Fruit fly (Drosophila melanogaster) whole organism, embryonic: ENCODE data around the gene CG6951.
A peak's percentile ranks its signal among the peaks of the same experiment; 100 is the strongest.

ENCODE experiments used
- Bgb ChIP-seq: fragments of 200-800 bp; sonication (Bioruptor generic); IDR thresholded peaks from 2 replicates; pipeline ENCODE4 v1.3.6; 2022; ENCODE audit warnings: missing biosample characterization, missing genetic modification characterization; ENCODE audit not compliant: partially characterized antibody
- CG11093 ChIP-seq: fragments of 200-800 bp; sonication (Bioruptor generic); IDR thresholded peaks from 3 replicates; pipeline ENCODE4 v1.3.6; 2022; ENCODE audit warnings: missing biosample characterization, missing genetic modification characterization
- CG11695 ChIP-seq: fragments of 200-800 bp; sonication (Bioruptor generic); IDR thresholded peaks from 3 replicates; pipeline ENCODE4 v1.3.6; 2022; ENCODE audit warnings: missing biosample characterization, missing genetic modification characterization
- CG12299 ChIP-seq: fragments of 200-800 bp; sonication (Bioruptor generic); optimal IDR thresholded peaks from 2 replicates; lab custom pipeline; 2018; ENCODE audit warnings: missing biosample characterization, mild to moderate bottlenecking, missing genetic modification characterization
- CG12391 ChIP-seq: fragments of 200-800 bp; sonication (Bioruptor generic); optimal IDR thresholded peaks from 3 replicates; lab custom pipeline; 2018; ENCODE audit warnings: missing biosample characterization, mild to moderate bottlenecking, missing genetic modification characterization, moderate library complexity
- CG12659 ChIP-seq: fragments of 200-800 bp; sonication (Bioruptor generic); optimal IDR thresholded peaks from 3 replicates; lab custom pipeline; 2017; ENCODE audit warnings: mild to moderate bottlenecking, missing biosample characterization, missing genetic modification reagents, missing genetic modification characterization
- CG13287 ChIP-seq: fragments of 200-800 bp; sonication (Bioruptor generic); IDR thresholded peaks from 2 replicates; pipeline ENCODE4 v1.3.6; 2022; ENCODE audit warnings: missing biosample characterization, missing genetic modification characterization; ENCODE audit not compliant: partially characterized antibody
- CG14710 ChIP-seq: fragments of 200-800 bp; sonication (Bioruptor generic); optimal IDR thresholded peaks from 3 replicates; lab custom pipeline; 2019; ENCODE audit warnings: missing biosample characterization, mild to moderate bottlenecking, missing genetic modification characterization, moderate library complexity
- CG1602 ChIP-seq: fragments of 200-800 bp; sonication (Bioruptor generic); optimal IDR thresholded peaks from 3 replicates; lab custom pipeline; 2016; ENCODE audit warnings: missing biosample characterization, missing genetic modification characterization
- CG1647 ChIP-seq: fragments of 200-800 bp; sonication (Bioruptor generic); optimal IDR thresholded peaks from 3 replicates; lab custom pipeline; 2016; ENCODE audit warnings: missing biosample characterization, missing genetic modification characterization
- CG17912 ChIP-seq: fragments of 200-800 bp; sonication (Bioruptor generic); optimal IDR thresholded peaks from 2 replicates; lab custom pipeline; 2018; ENCODE audit warnings: missing biosample characterization, mild to moderate bottlenecking, missing genetic modification characterization
- CG1832 ChIP-seq: fragments of 200-800 bp; sonication (Bioruptor generic); optimal IDR thresholded peaks from 2 replicates; lab custom pipeline; 2017; ENCODE audit warnings: missing biosample characterization, mild to moderate bottlenecking, missing genetic modification characterization, inconsistent platforms
- CG30431 ChIP-seq: fragments of 200-800 bp; sonication (Bioruptor generic); optimal IDR thresholded peaks from 2 replicates; lab custom pipeline; 2017; ENCODE audit warnings: missing biosample characterization, missing genetic modification characterization
- CG3995 ChIP-seq: fragments of 200-800 bp; sonication (Bioruptor generic); optimal IDR thresholded peaks from 3 replicates; lab custom pipeline; 2016; ENCODE audit warnings: missing biosample characterization, missing genetic modification characterization
- CG4360 ChIP-seq: fragments of 200-800 bp; sonication (Bioruptor generic); IDR thresholded peaks from 2 replicates; pipeline ENCODE4 v1.3.6; 2022; ENCODE audit warnings: missing biosample characterization, missing genetic modification characterization
- CG5245 ChIP-seq: fragments of 200-800 bp; sonication (Bioruptor generic); optimal IDR thresholded peaks from 3 replicates; lab custom pipeline; 2016; ENCODE audit warnings: missing biosample characterization, missing genetic modification characterization
- CG6654 ChIP-seq: fragments of 200-800 bp; sonication (Bioruptor generic); optimal IDR thresholded peaks from 2 replicates; lab custom pipeline; 2017; ENCODE audit warnings: missing biosample characterization, mild to moderate bottlenecking, missing genetic modification characterization
- CG6854 ChIP-seq: fragments of 200-800 bp; sonication (Bioruptor generic); optimal IDR thresholded peaks from 3 replicates; lab custom pipeline; 2017; ENCODE audit warnings: missing biosample characterization, mild to moderate bottlenecking, missing genetic modification characterization
- CG7745 ChIP-seq: fragments of 200-800 bp; sonication (Bioruptor generic); optimal IDR thresholded peaks from 2 replicates; lab custom pipeline; 2018; ENCODE audit warnings: missing biosample characterization, mild to moderate bottlenecking, missing genetic modification characterization, moderate library complexity
- CG9215 ChIP-seq: fragments of 200-800 bp; sonication (Bioruptor generic); IDR thresholded peaks from 2 replicates; pipeline ENCODE4 v1.3.6; 2022; ENCODE audit warnings: missing biosample characterization, missing genetic modification characterization
- Dfd ChIP-seq, 2 experiments: fragments of >200 bp; optimal IDR thresholded peaks; 2 replicates each; lab custom pipeline; 2017; ENCODE audit warnings: missing biosample characterization in 2 of 2, missing genetic modification characterization in 2 of 2
- Doc3 ChIP-seq: fragments of 200-800 bp; sonication (Bioruptor generic); IDR thresholded peaks from 3 replicates; pipeline ENCODE4 v1.3.6; 2022; ENCODE audit warnings: missing biosample characterization, missing genetic modification characterization; ENCODE audit not compliant: partially characterized antibody
- Fer1 ChIP-seq: fragments of 200-800 bp; sonication (Bioruptor generic); optimal IDR thresholded peaks from 2 replicates; lab custom pipeline; 2017; ENCODE audit warnings: missing biosample characterization, mild to moderate bottlenecking, missing genetic modification characterization
- HLH3B ChIP-seq: fragments of 200-800 bp; sonication (Bioruptor generic); IDR thresholded peaks from 2 replicates; pipeline ENCODE4 v1.3.6; 2022; ENCODE audit warnings: missing biosample characterization, missing genetic modification characterization
- HLH4C ChIP-seq: fragments of 200-800 bp; sonication (Bioruptor generic); IDR thresholded peaks from 3 replicates; pipeline ENCODE4 v1.3.6; 2022; ENCODE audit warnings: missing biosample characterization, missing genetic modification characterization; ENCODE audit not compliant: partially characterized antibody
- HmgD ChIP-seq: fragments of 200-800 bp; sonication (Bioruptor generic); optimal IDR thresholded peaks from 3 replicates; lab custom pipeline; 2016; ENCODE audit warnings: missing biosample characterization, missing genetic modification characterization
- Max ChIP-seq: fragments of 200-800 bp; sonication (Bioruptor generic); optimal IDR thresholded peaks from 2 replicates; lab custom pipeline; 2016; ENCODE audit warnings: missing biosample characterization, mild to moderate bottlenecking, missing genetic modification characterization
- Meics ChIP-seq: fragments of 200-800 bp; sonication (Bioruptor generic); optimal IDR thresholded peaks from 2 replicates; lab custom pipeline; 2017; ENCODE audit warnings: missing biosample characterization, mild to moderate bottlenecking, missing genetic modification characterization
- Poxn ChIP-seq: fragments of 200-800 bp; sonication (Bioruptor generic); IDR thresholded peaks from 2 replicates; pipeline ENCODE4 v1.3.6; 2022; ENCODE audit warnings: missing biosample characterization, missing genetic modification characterization
- Sin3A ChIP-seq: fragments of >200 bp; optimal IDR thresholded peaks from 2 replicates; lab custom pipeline; 2018
- ara ChIP-seq: fragments of 200-800 bp; sonication (Bioruptor generic); IDR thresholded peaks from 2 replicates; pipeline ENCODE4 v1.3.6; 2022; ENCODE audit warnings: missing biosample characterization, missing genetic modification characterization
- bcd ChIP-seq: fragments of 200-800 bp; sonication (Bioruptor generic); optimal IDR thresholded peaks from 2 replicates; lab custom pipeline; 2017; ENCODE audit warnings: missing biosample characterization, mild to moderate bottlenecking, missing genetic modification characterization
- chif ChIP-seq, 2 experiments: fragments of 200-800 bp; sonication (Bioruptor generic); optimal IDR thresholded peaks; 3 replicates each; lab custom pipeline; 2016; ENCODE audit warnings: missing biosample characterization in 2 of 2, missing genetic modification characterization in 2 of 2
- chinmo ChIP-seq: fragments of 200-800 bp; sonication (Bioruptor generic); IDR thresholded peaks from 4 replicates; pipeline ENCODE4 v1.3.6; 2022; ENCODE audit warnings: missing biosample characterization, missing genetic modification characterization; ENCODE audit not compliant: partially characterized antibody
- crp ChIP-seq, 2 experiments: fragments of 200-800 bp; sonication (Bioruptor generic); optimal IDR thresholded peaks; 2 replicates in 1 of 2; 3 replicates in 1 of 2; lab custom pipeline; 2017; ENCODE audit warnings: missing biosample characterization in 2 of 2, missing genetic modification characterization in 2 of 2, mild to moderate bottlenecking in 1 of 2, moderate library complexity in 1 of 2
- cwo ChIP-seq: fragments of 200-800 bp; sonication (Bioruptor generic); optimal IDR thresholded peaks from 3 replicates; lab custom pipeline; 2017; ENCODE audit warnings: missing biosample characterization, missing genetic modification characterization, mild to moderate bottlenecking, moderate library complexity, missing genetic modification reagents
- dm ChIP-seq: fragments of 200-800 bp; sonication (Bioruptor generic); optimal IDR thresholded peaks from 3 replicates; lab custom pipeline; 2016; ENCODE audit warnings: missing biosample characterization, missing genetic modification characterization
- gsb ChIP-seq: fragments of 200-800 bp; sonication (Bioruptor generic); IDR thresholded peaks from 2 replicates; pipeline ENCODE4 v1.3.6; 2022; ENCODE audit warnings: missing biosample characterization, missing genetic modification characterization
- hkb ChIP-seq, 2 experiments: fragments of 200-800 bp in 1 of 2; fragments of >200 bp in 1 of 2; sonication (Bioruptor generic) in 1 of 2; IDR thresholded peaks in 1 of 2; optimal IDR thresholded peaks in 1 of 2; 2 replicates each; pipeline versions ENCODE4 v1.3.6 to Lab custom; 2017 to 2022; ENCODE audit warnings: missing biosample characterization in 1 of 2, missing genetic modification characterization in 1 of 2
- inv ChIP-seq: fragments of 200-800 bp; sonication (Bioruptor generic); IDR thresholded peaks from 2 replicates; pipeline ENCODE4 v1.3.6; 2022; ENCODE audit warnings: missing biosample characterization, missing genetic modification characterization; ENCODE audit not compliant: partially characterized antibody
- oc ChIP-seq: fragments of 200-800 bp; sonication (Bioruptor generic); optimal IDR thresholded peaks from 2 replicates; lab custom pipeline; 2018; ENCODE audit warnings: missing biosample characterization, mild to moderate bottlenecking, missing genetic modification characterization, moderate library complexity
- pfk ChIP-seq: fragments of 200-800 bp; sonication (Bioruptor generic); optimal IDR thresholded peaks from 2 replicates; lab custom pipeline; 2018; ENCODE audit warnings: missing biosample characterization, mild to moderate bottlenecking, missing genetic modification characterization, moderate library complexity
- sens ChIP-seq: fragments of 200-800 bp; sonication (Bioruptor generic); peaks from one replicate; lab custom pipeline; 2016; ENCODE audit warnings: missing biosample characterization, missing genetic modification characterization
- sim ChIP-seq: fragments of 200-800 bp; sonication (Bioruptor generic); IDR thresholded peaks from 2 replicates; pipeline ENCODE4 v1.3.6; 2022; ENCODE audit warnings: missing biosample characterization, missing genetic modification characterization
- tin ChIP-seq: fragments of 200-800 bp; sonication (Bioruptor generic); optimal IDR thresholded peaks from 3 replicates; lab custom pipeline; 2016; ENCODE audit warnings: missing biosample characterization, missing genetic modification characterization
- trh ChIP-seq: fragments of 200-800 bp; sonication (Bioruptor generic); optimal IDR thresholded peaks from 2 replicates; lab custom pipeline; 2016; ENCODE audit warnings: missing biosample characterization, missing genetic modification characterization
- vfl ChIP-seq: fragments of 200-800 bp; sonication (Bioruptor generic); optimal IDR thresholded peaks from 2 replicates; lab custom pipeline; 2016; ENCODE audit warnings: missing biosample characterization, missing genetic modification characterization
- vnd ChIP-seq: fragments of 200-800 bp; sonication (Bioruptor generic); IDR thresholded peaks from 3 replicates; pipeline ENCODE4 v1.3.6; 2022; ENCODE audit warnings: missing biosample characterization, missing genetic modification characterization; ENCODE audit not compliant: partially characterized antibody
- vvl ChIP-seq: fragments of 200-800 bp; sonication (Bioruptor generic); IDR thresholded peaks from 2 replicates; pipeline ENCODE4 v1.3.6; 2022; ENCODE audit warnings: missing biosample characterization, missing genetic modification characterization

The CG6951 gene

DNA sequence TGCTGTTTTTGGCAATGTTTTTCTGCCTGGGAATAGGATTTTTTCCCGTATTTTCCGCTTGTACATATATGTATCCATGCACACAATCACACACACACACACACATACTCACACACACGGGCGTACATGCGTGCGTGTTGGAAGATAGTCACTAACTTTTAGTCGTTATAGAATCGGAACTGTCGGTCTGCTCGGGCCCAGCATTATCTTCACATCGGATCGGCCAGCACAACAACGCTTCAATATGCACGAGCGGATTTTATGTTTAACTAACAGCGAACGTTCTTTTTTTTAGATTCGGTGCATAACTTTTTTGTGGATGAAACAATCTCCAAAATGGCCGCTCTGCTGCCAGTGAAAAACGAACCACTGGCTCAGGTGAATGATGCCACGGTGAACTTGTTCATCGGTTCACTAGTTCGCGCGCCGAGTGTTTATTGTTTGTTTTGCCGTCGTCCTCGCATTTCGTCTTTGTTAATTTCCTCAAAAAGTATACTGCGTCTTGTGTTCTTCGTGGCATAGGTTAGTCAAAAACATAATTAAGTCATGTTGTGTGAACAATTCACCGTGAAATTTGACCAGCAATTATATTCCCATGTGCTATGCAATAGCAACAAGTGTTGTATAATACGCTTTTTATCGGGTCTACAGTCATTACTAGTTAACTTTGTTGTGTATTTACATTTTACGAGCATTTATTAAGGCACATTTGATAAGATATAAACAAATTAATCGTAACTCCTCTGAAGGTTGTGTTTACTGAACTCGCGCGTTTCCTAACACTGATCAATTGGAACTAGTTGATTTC, at the start of gene CG6951, which contains the start of gene CG17233 (continued):
- no peak for TF ChIP-seq Poxn (GFP tag; lab: Robert Waterston, UW)
- no peak for TF ChIP-seq cwo
- peak; percentile 11 for TF ChIP-seq HmgD (GFP tag; lab: Kevin White, UChicago)
- peak; percentile 31 for TF ChIP-seq CG13287 (GFP tag; lab: Robert Waterston, UW)
- no peak for TF ChIP-seq CG5245 (GFP tag; lab: Kevin White, UChicago)
- no peak for TF ChIP-seq trh (GFP tag; lab: Kevin White, UChicago)
- TF ChIP-seq hkb (optimal IDR thresholded peaks at IDR 0.05; lab: Kevin White, UChicago), result no peak
- TF ChIP-seq hkb (GFP tag; IDR thresholded peaks at IDR 0.05; lab: Robert Waterston, UW), result no peak
- TF ChIP-seq CG14710, result no peak
- TF ChIP-seq HLH3B (GFP tag; lab: Robert Waterston, UW), result no peak
- TF ChIP-seq ara (GFP tag; lab: Robert Waterston, UW), result no peak
- TF ChIP-seq HLH4C (GFP tag; lab: Robert Waterston, UW), result no peak; the same call in 2 of the 3 replicates
- peak; percentile 24 for TF ChIP-seq Sin3A
- TF ChIP-seq tin (GFP tag; lab: Kevin White, UChicago), result no peak
- no peak for TF ChIP-seq CG12299 (tag; lab: Kevin White, UChicago)
- peak; percentile 21 for TF ChIP-seq sens (GFP tag; lab: Kevin White, UChicago)
- TF ChIP-seq CG1832, result no peak
- no peak for TF ChIP-seq CG1602 (GFP tag; lab: Kevin White, UChicago)
- TF ChIP-seq CG6654 (GFP tag; lab: Kevin White, UChicago), result no peak
- TF ChIP-seq oc (tag; lab: Kevin White, UChicago), result no peak
- no peak for TF ChIP-seq Dfd (GFP tag; optimal IDR thresholded peaks at IDR 0.05; lab: Kevin White, UChicago)
- TF ChIP-seq CG17912 (GFP tag; lab: Kevin White, UChicago), result no peak
- no peak for TF ChIP-seq pfk
- no peak for TF ChIP-seq sim
- peak; percentile 18 for TF ChIP-seq dm (GFP tag; lab: Kevin White, UChicago)
- no peak for TF ChIP-seq CG12391 (tag; lab: Kevin White, UChicago)
- TF ChIP-seq vvl (GFP tag; lab: Robert Waterston, UW), result no peak
- TF ChIP-seq CG11093, result no peak
- TF ChIP-seq CG9215 (GFP tag; lab: Robert Waterston, UW), result no peak
- TF ChIP-seq CG7745 (tag; lab: Kevin White, UChicago), result no peak
- TF ChIP-seq vnd (GFP tag; lab: Robert Waterston, UW), result no peak
- TF ChIP-seq CG3995 (GFP tag; lab: Kevin White, UChicago), result peak; percentile 48
- no peak for TF ChIP-seq chif (GFP tag; optimal IDR thresholded peaks at IDR 0.05; lab: Kevin White, UChicago)
- peak; percentile 32; the same call in 1 of the 2 replicates for TF ChIP-seq inv (GFP tag; lab: Robert Waterston, UW)
- no peak for TF ChIP-seq CG1647
- TF ChIP-seq CG30431 (GFP tag; lab: Kevin White, UChicago), result no peak
- TF ChIP-seq vfl (GFP tag; lab: Kevin White, UChicago), result no peak
- no peak for TF ChIP-seq Meics (GFP tag; lab: Kevin White, UChicago)
- no peak for TF ChIP-seq gsb (GFP tag; lab: Robert Waterston, UW)
- TF ChIP-seq crp (GFP tag; optimal IDR thresholded peaks at IDR 0.05; lab: Kevin White, UChicago), result no peak
- TF ChIP-seq chinmo, result 0 out of 4 replicates have a peak, but pooled peaks have one; percentile 46
- no peak for TF ChIP-seq CG6854
- TF ChIP-seq CG11695 (GFP tag; lab: Robert Waterston, UW), result no peak
- TF ChIP-seq bcd (GFP tag; lab: Kevin White, UChicago), result no peak
- TF ChIP-seq Doc3 (GFP tag; lab: Robert Waterston, UW), result no peak
- TF ChIP-seq CG12659 (GFP tag; lab: Kevin White, UChicago), result peak; percentile 43
- TF ChIP-seq CG4360 (GFP tag; lab: Robert Waterston, UW), result no peak
- no peak for TF ChIP-seq Max (GFP tag; lab: Kevin White, UChicago)
- TF ChIP-seq Bgb, result 0 out of 2 replicates have a peak, but pooled peaks have one; percentile 23
- no peak for TF ChIP-seq Fer1 (GFP tag; lab: Kevin White, UChicago)
